Fruit fly (Drosophila melanogaster) whole organism, prepupa: Measurements from ENCODE around the gene CG4789.

Experiments
- Blimp-1 ChIP-seq: fragments of 200-800 bp; sonication (Bioruptor generic); optimal IDR thresholded peaks from 3 replicates; lab custom pipeline; 2017; ENCODE audit warnings: missing biosample characterization, missing genetic modification characterization, mild to moderate bottlenecking, moderate library complexity, missing genetic modification reagents
- CG10631 ChIP-seq: fragments of 200-800 bp; sonication (Bioruptor generic); optimal IDR thresholded peaks from 2 replicates; lab custom pipeline; 2016; ENCODE audit warnings: missing biosample characterization, missing genetic modification characterization
- CG11762 ChIP-seq: fragments of 200-800 bp; sonication (Bioruptor generic); optimal IDR thresholded peaks from 3 replicates; lab custom pipeline; 2016; ENCODE audit warnings: missing biosample characterization, missing genetic modification characterization; ENCODE audit not compliant: insufficient read depth
- CG11902 ChIP-seq: fragments of 200-800 bp; sonication (Bioruptor generic); optimal IDR thresholded peaks from 3 replicates; lab custom pipeline; 2016; ENCODE audit warnings: missing biosample characterization, missing genetic modification characterization
- CG1621 ChIP-seq: fragments of 200-800 bp; sonication (Bioruptor generic); optimal IDR thresholded peaks from 3 replicates; lab custom pipeline; 2018; ENCODE audit warnings: missing biosample characterization, mild to moderate bottlenecking, missing genetic modification characterization
- CG3032 ChIP-seq: fragments of 200-800 bp; optimal IDR thresholded peaks from 2 replicates; lab custom pipeline; 2019; ENCODE audit warnings: missing biosample characterization, mild to moderate bottlenecking, missing genetic modification characterization, moderate library complexity
- CG31627 ChIP-seq: fragments of 200-800 bp; sonication (Bioruptor generic); optimal IDR thresholded peaks from 3 replicates; lab custom pipeline; 2016; ENCODE audit warnings: missing biosample characterization, missing genetic modification characterization
- CG34406 ChIP-seq: fragments of 200-800 bp; sonication (Bioruptor generic); optimal IDR thresholded peaks from 3 replicates; lab custom pipeline; 2016; ENCODE audit warnings: missing biosample characterization, missing genetic modification characterization
- CG3919 ChIP-seq: fragments of 200-800 bp; sonication (Bioruptor generic); optimal IDR thresholded peaks from 3 replicates; lab custom pipeline; 2016; ENCODE audit warnings: missing biosample characterization, missing genetic modification characterization
- CG4318 ChIP-seq: fragments of 200-800 bp; sonication (Bioruptor generic); optimal IDR thresholded peaks from 3 replicates; lab custom pipeline; 2017; ENCODE audit warnings: missing biosample characterization, mild to moderate bottlenecking, missing genetic modification characterization
- CG6163 ChIP-seq: fragments of 200-800 bp; sonication (Bioruptor generic); IDR thresholded peaks from 3 replicates; pipeline ENCODE4 v1.3.6; 2022; ENCODE audit warnings: missing biosample characterization, missing genetic modification characterization
- CG6276 ChIP-seq: fragments of 200-800 bp; sonication (Bioruptor generic); optimal IDR thresholded peaks from 2 replicates; lab custom pipeline; 2017; ENCODE audit warnings: missing biosample characterization, mild to moderate bottlenecking, missing genetic modification characterization
- CG6792 ChIP-seq: fragments of 200-800 bp; sonication (Bioruptor generic); optimal IDR thresholded peaks from 3 replicates; lab custom pipeline; 2016; ENCODE audit warnings: missing biosample characterization, missing genetic modification characterization
- CG6808 ChIP-seq: fragments of 200-800 bp; sonication (Bioruptor generic); optimal IDR thresholded peaks from 3 replicates; lab custom pipeline; 2017; ENCODE audit warnings: missing biosample characterization, missing genetic modification characterization, mild to moderate bottlenecking, moderate library complexity, missing genetic modification reagents
- CG6854 ChIP-seq: fragments of 200-800 bp; sonication (Bioruptor generic); optimal IDR thresholded peaks from 2 replicates; lab custom pipeline; 2017; ENCODE audit warnings: missing biosample characterization, mild to moderate bottlenecking, missing genetic modification characterization
- CG8119 ChIP-seq: fragments of 200-800 bp; sonication (Bioruptor generic); IDR thresholded peaks from 3 replicates; pipeline ENCODE4 v1.3.6; 2022; ENCODE audit warnings: missing biosample characterization, missing genetic modification characterization
- CG8319 ChIP-seq: fragments of 200-800 bp; sonication (Bioruptor generic); optimal IDR thresholded peaks from 3 replicates; lab custom pipeline; 2016; ENCODE audit warnings: missing biosample characterization, missing genetic modification characterization
- CG8632 ChIP-seq: fragments of 200-800 bp; sonication (Bioruptor generic); optimal IDR thresholded peaks from 3 replicates; lab custom pipeline; 2016; ENCODE audit warnings: missing biosample characterization, missing genetic modification characterization
- Eip75B ChIP-seq: fragments of 200-800 bp; sonication (Bioruptor generic); optimal IDR thresholded peaks from 3 replicates; lab custom pipeline; 2016; ENCODE audit warnings: missing biosample characterization, missing genetic modification characterization
- Eip78C ChIP-seq: fragments of 200-800 bp; sonication (Bioruptor generic); peaks from one replicate; lab custom pipeline; 2016; ENCODE audit warnings: missing biosample characterization, missing genetic modification characterization
- Eip93F ChIP-seq: fragments of 200-800 bp; sonication (Bioruptor generic); optimal IDR thresholded peaks from 2 replicates; lab custom pipeline; 2016; ENCODE audit warnings: missing biosample characterization, mild to moderate bottlenecking, missing genetic modification characterization
- Ets21C ChIP-seq: fragments of 200-800 bp; sonication (Bioruptor generic); optimal IDR thresholded peaks from 3 replicates; lab custom pipeline; 2016; ENCODE audit warnings: missing biosample characterization, missing genetic modification characterization
- Hr38 ChIP-seq: sonication (Bioruptor generic); optimal IDR thresholded peaks from 2 replicates; lab custom pipeline; 2016; ENCODE audit warnings: missing biosample characterization, missing genetic modification characterization
- Hr39 ChIP-seq: fragments of 200-800 bp; sonication (Bioruptor generic); optimal IDR thresholded peaks from 2 replicates; lab custom pipeline; 2016; ENCODE audit warnings: missing biosample characterization, missing genetic modification characterization
- Hr4 ChIP-seq: fragments of 200-800 bp; sonication (Bioruptor generic); optimal IDR thresholded peaks from 3 replicates; lab custom pipeline; 2016; ENCODE audit warnings: missing biosample characterization, missing genetic modification characterization
- Lpt ChIP-seq: fragments of 200-800 bp; sonication (Bioruptor generic); optimal IDR thresholded peaks from 3 replicates; lab custom pipeline; 2016; ENCODE audit warnings: missing biosample characterization, missing genetic modification characterization
- Met ChIP-seq: fragments of 200-800 bp; sonication (Bioruptor generic); optimal IDR thresholded peaks from 3 replicates; lab custom pipeline; 2016; ENCODE audit warnings: missing biosample characterization, missing genetic modification characterization
- OdsH ChIP-seq: fragments of 200-800 bp; sonication (Bioruptor generic); optimal IDR thresholded peaks from 3 replicates; lab custom pipeline; 2016; ENCODE audit warnings: missing biosample characterization, missing genetic modification characterization
- Smox ChIP-seq: fragments of 200-800 bp; sonication (Bioruptor generic); optimal IDR thresholded peaks from 3 replicates; lab custom pipeline; 2016; ENCODE audit warnings: missing biosample characterization, missing genetic modification characterization
- Sox102F ChIP-seq: fragments of 200-800 bp; sonication (Bioruptor generic); optimal IDR thresholded peaks from 2 replicates; lab custom pipeline; 2016; ENCODE audit warnings: missing biosample characterization, mild to moderate bottlenecking, missing genetic modification characterization
- Sox15 ChIP-seq: fragments of 200-800 bp; sonication (Bioruptor generic); optimal IDR thresholded peaks from 3 replicates; lab custom pipeline; 2016; ENCODE audit warnings: missing biosample characterization, missing genetic modification characterization
- achi ChIP-seq: fragments of 200-800 bp; sonication (Bioruptor generic); optimal IDR thresholded peaks from 3 replicates; lab custom pipeline; 2016; ENCODE audit warnings: missing biosample characterization, missing genetic modification characterization
- acj6 ChIP-seq: fragments of 200-800 bp; sonication (Bioruptor generic); optimal IDR thresholded peaks from 3 replicates; lab custom pipeline; 2016; ENCODE audit warnings: missing biosample characterization, missing genetic modification characterization
- cyc ChIP-seq: fragments of 200-800 bp; sonication (Bioruptor generic); optimal IDR thresholded peaks from 3 replicates; lab custom pipeline; 2016; ENCODE audit warnings: missing biosample characterization, missing genetic modification characterization
- dac ChIP-seq: fragments of 200-800 bp; sonication (Bioruptor generic); optimal IDR thresholded peaks from 2 replicates; lab custom pipeline; 2017; ENCODE audit warnings: missing biosample characterization, mild to moderate bottlenecking, missing genetic modification characterization
- dsx ChIP-seq: fragments of 200-800 bp; optimal IDR thresholded peaks from 3 replicates; lab custom pipeline; 2019; ENCODE audit warnings: missing biosample characterization, mild to moderate bottlenecking, missing genetic modification characterization, moderate library complexity; ENCODE audit not compliant: poor library complexity, severe bottlenecking
- eg ChIP-seq: fragments of 200-800 bp; sonication (Bioruptor generic); IDR thresholded peaks from 3 replicates; pipeline ENCODE4 v1.3.6; 2022; ENCODE audit warnings: missing biosample characterization, missing genetic modification characterization
- esn ChIP-seq: fragments of 200-800 bp; sonication (Bioruptor generic); optimal IDR thresholded peaks from 2 replicates; lab custom pipeline; 2016; ENCODE audit warnings: missing biosample characterization, mild to moderate bottlenecking, missing genetic modification characterization, moderate library complexity
- fd85E ChIP-seq: fragments of 200-800 bp; sonication (Bioruptor generic); optimal IDR thresholded peaks from 3 replicates; lab custom pipeline; 2016; ENCODE audit warnings: missing biosample characterization, missing genetic modification characterization
- pdm3 ChIP-seq: fragments of 200-800 bp; sonication (Bioruptor generic); optimal IDR thresholded peaks from 3 replicates; lab custom pipeline; 2016; ENCODE audit warnings: missing biosample characterization, missing genetic modification characterization
- svp ChIP-seq: fragments of 200-800 bp; sonication (Bioruptor generic); peaks from one replicate; lab custom pipeline; 2016; ENCODE audit warnings: missing biosample characterization, missing genetic modification characterization
- vri ChIP-seq: fragments of 200-800 bp; sonication (Bioruptor generic); optimal IDR thresholded peaks from 3 replicates; lab custom pipeline; 2016; ENCODE audit warnings: missing biosample characterization, mild to moderate bottlenecking, missing genetic modification characterization

Gene CG4789

dm6 chrX:16751579-16752156 is 49.1 kb upstream of the CG4789 start, which contains the start of gene goe (continued):
- TF ChIP-seq CG3032 (peak; percentile 37), esn (GFP tag; lab: Kevin White, UChicago) (peak; percentile 75), Hr4 (GFP tag; lab: Kevin White, UChicago) (no peak), CG6163 (peak; percentile 78), CG6808 (GFP tag; lab: Kevin White, UChicago) (no peak), Sox102F (peak; percentile 32), CG11762 (GFP tag; lab: Kevin White, UChicago) (no peak), CG11902 (peak; percentile 27)

DNA sequence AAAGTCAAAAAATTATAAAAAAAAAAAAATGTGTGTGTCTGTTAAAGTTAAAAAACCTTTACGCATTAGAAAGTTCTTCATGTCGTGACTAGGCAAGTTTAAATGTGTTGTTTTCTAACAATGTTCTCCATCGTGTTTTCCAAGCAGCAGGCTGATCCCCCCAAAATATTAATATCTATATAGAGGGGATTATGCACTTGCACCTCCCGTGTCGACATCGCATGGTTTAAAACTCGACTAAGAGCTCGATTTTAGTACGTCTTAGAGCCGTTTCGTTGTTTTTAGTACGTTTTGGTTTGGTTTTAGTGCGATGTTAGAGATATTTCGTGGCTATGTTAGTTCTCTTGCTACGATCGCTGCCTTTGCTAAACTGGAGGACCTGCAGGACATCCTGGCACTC is 47.7 kb upstream of the CG4789 start:
- TF ChIP-seq CG8119 (GFP tag; lab: Robert Waterston, UW) = no peak
- no peak for TF ChIP-seq Eip78C (GFP tag; lab: Kevin White, UChicago)
- no peak for TF ChIP-seq Eip93F (GFP tag; lab: Kevin White, UChicago)

DNA sequence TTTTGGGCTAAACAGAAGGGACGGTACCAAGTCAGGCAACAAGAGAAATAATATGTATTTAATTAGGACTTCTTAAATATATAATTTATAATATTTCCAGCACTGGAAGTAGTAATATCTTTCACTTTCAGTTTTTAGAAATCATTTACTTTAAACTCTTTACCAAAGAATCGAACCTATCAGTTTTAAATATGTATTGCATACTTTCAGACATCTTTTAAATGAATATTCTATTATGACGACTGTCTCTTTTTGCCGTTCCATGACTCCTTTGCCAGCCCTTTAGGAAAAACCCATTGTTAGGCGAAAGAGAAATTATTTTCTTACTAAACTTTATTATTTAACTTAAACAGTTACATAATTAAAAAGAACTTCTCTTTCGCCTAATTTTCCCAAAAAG is 43.1 kb upstream of the CG4789 start:
- TF ChIP-seq dsx = no peak
- TF ChIP-seq CG1621 = no peak
- TF ChIP-seq Hr39 (GFP tag; lab: Kevin White, UChicago) = no peak
- no peak for TF ChIP-seq cyc (GFP tag; lab: Kevin White, UChicago)
- no peak for TF ChIP-seq CG11902
- no peak for TF ChIP-seq achi (GFP tag; lab: Kevin White, UChicago)
- TF ChIP-seq svp (GFP tag; lab: Kevin White, UChicago) = no peak
- TF ChIP-seq fd85E (GFP tag; lab: Kevin White, UChicago) = no peak
- TF ChIP-seq Ets21C (GFP tag; lab: Kevin White, UChicago) = no peak
- no peak for TF ChIP-seq pdm3 (GFP tag; lab: Kevin White, UChicago)
- TF ChIP-seq CG31627 (GFP tag; lab: Kevin White, UChicago) = no peak
- no peak for TF ChIP-seq vri (GFP tag; lab: Kevin White, UChicago)
- TF ChIP-seq Lpt = no peak
- TF ChIP-seq Sox102F = no peak
- no peak for TF ChIP-seq CG11762 (GFP tag; lab: Kevin White, UChicago)
- no peak for TF ChIP-seq CG8319

DNA sequence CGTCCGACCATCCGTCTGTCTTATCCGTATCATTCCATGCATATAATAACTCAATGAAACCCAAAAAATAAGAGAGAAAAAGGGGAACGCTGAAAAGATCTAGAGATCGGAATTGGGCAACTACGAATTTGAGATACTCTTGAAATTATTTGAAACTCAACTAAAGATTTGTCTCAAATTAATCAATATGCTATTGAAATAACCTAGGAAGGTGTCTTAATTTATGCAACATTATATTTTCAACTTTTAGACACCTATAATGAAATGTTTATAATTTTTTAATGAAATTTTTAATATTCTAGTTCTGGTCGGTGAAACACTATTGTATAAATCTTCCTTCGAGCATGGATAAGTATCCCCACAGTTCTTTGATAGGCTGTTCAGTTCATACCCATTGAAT is 40.2 kb upstream of the CG4789 start:
- TF ChIP-seq acj6 (GFP tag; lab: Kevin White, UChicago) (no peak), Blimp-1 (GFP tag; lab: Kevin White, UChicago) (no peak), CG10631 (GFP tag; lab: Kevin White, UChicago) (peak; percentile 3), Met (GFP tag; lab: Kevin White, UChicago) (peak; percentile 7), CG11902 (no peak), svp (GFP tag; lab: Kevin White, UChicago) (peak; percentile 72), CG3919 (GFP tag; lab: Kevin White, UChicago) (peak; percentile 2), Eip93F (GFP tag; lab: Kevin White, UChicago) (no peak), Eip78C (GFP tag; lab: Kevin White, UChicago) (peak; percentile 63), cyc (GFP tag; lab: Kevin White, UChicago) (peak; percentile 1)

dm6 chrX:16761531-16761930 is 39.2 kb upstream of the CG4789 start:
- TF ChIP-seq Hr39 (GFP tag; lab: Kevin White, UChicago) (peak; percentile 84), CG11902 (peak; percentile 62), CG3919 (GFP tag; lab: Kevin White, UChicago) (peak; percentile 62), Ets21C (GFP tag; lab: Kevin White, UChicago) (peak; percentile 65), Met (GFP tag; lab: Kevin White, UChicago) (peak; percentile 80), cyc (GFP tag; lab: Kevin White, UChicago) (peak; percentile 78), CG6276 (GFP tag; lab: Kevin White, UChicago) (peak; percentile 34), eg (peak; percentile 63; the same call in 2 of the 3 replicates), CG6808 (GFP tag; lab: Kevin White, UChicago) (no peak), OdsH (peak; percentile 62), CG6854 (GFP tag; lab: Kevin White, UChicago) (no peak), Eip93F (GFP tag; lab: Kevin White, UChicago) (no peak), CG34406 (peak; percentile 66), Eip75B (GFP tag; lab: Kevin White, UChicago) (peak; percentile 67), CG8632 (GFP tag; lab: Kevin White, UChicago) (peak; percentile 67), Blimp-1 (GFP tag; lab: Kevin White, UChicago) (no peak), CG4318 (GFP tag; lab: Kevin White, UChicago) (peak; percentile 19), Sox15 (peak; percentile 58), dac (peak; percentile 20), CG10631 (GFP tag; lab: Kevin White, UChicago) (peak; percentile 66), CG6792 (GFP tag; lab: Kevin White, UChicago) (peak; percentile 72), Smox (GFP tag; lab: Kevin White, UChicago) (peak; percentile 66), CG6163 (peak; percentile 79), Hr38 (GFP tag; lab: Kevin White, UChicago) (no peak), CG11762 (GFP tag; lab: Kevin White, UChicago) (peak; percentile 22), acj6 (GFP tag; lab: Kevin White, UChicago) (peak; percentile 68)
